Worm (Caenorhabditis elegans) whole organism, L3 larva: Measurements from ENCODE around the gene C07D10.6.

ENCODE experiments used
- R02D3.7 ChIP-seq: fragments of 150-350 bp; optimal IDR thresholded peaks from 2 replicates; lab custom pipeline; 2014; ENCODE audit warnings: missing biosample characterization, missing genetic modification characterization
- ZK546.5 ChIP-seq: sonication (generic microtip); optimal IDR thresholded peaks from 2 replicates; lab custom pipeline; 2017; ENCODE audit warnings: missing biosample characterization, missing genetic modification characterization
- aly-2 ChIP-seq: fragments of 150-350 bp; optimal IDR thresholded peaks from 2 replicates; lab custom pipeline; 2014; ENCODE audit warnings: missing biosample characterization, missing genetic modification characterization
- ama-1 ChIP-seq: fragments of 150-350 bp; optimal IDR thresholded peaks from 2 replicates; lab custom pipeline; 2018
- ceh-16 ChIP-seq: sonication (generic microtip); optimal IDR thresholded peaks from 2 replicates; lab custom pipeline; 2017; ENCODE audit warnings: missing biosample characterization, missing genetic modification characterization
- ceh-28 ChIP-seq: fragments of 150-350 bp; optimal IDR thresholded peaks from 2 replicates; lab custom pipeline; 2014; ENCODE audit warnings: missing biosample characterization, missing genetic modification reagents, missing genetic modification characterization
- ceh-82 ChIP-seq: fragments of 150-350 bp; optimal IDR thresholded peaks from 2 replicates; lab custom pipeline; 2014; ENCODE audit warnings: missing biosample characterization, missing genetic modification characterization
- ceh-9 ChIP-seq: sonication (generic microtip); optimal IDR thresholded peaks from 2 replicates; lab custom pipeline; 2018; ENCODE audit warnings: missing biosample characterization, missing genetic modification characterization
- daf-12 ChIP-seq: fragments of 150-350 bp; optimal IDR thresholded peaks from 2 replicates; lab custom pipeline; 2014; ENCODE audit warnings: missing biosample characterization, missing genetic modification reagents, missing genetic modification characterization
- egl-27 ChIP-seq: sonication (generic microtip); optimal IDR thresholded peaks from 4 replicates; lab custom pipeline; 2017; ENCODE audit warnings: missing biosample characterization, missing genetic modification reagents, missing genetic modification characterization
- egl-5 ChIP-seq: fragments of 150-350 bp; optimal IDR thresholded peaks from 2 replicates; lab custom pipeline; 2017; ENCODE audit warnings: missing biosample characterization, missing genetic modification reagents, missing genetic modification characterization, inconsistent platforms
- elt-1 ChIP-seq: fragments of 150-350 bp; optimal IDR thresholded peaks from 2 replicates; lab custom pipeline; 2014; ENCODE audit warnings: missing biosample characterization, missing genetic modification characterization
- elt-2 ChIP-seq: sonication (generic microtip); optimal IDR thresholded peaks from 2 replicates; lab custom pipeline; 2016; ENCODE audit warnings: missing genetic modification reagents, mild to moderate bottlenecking, missing genetic modification characterization, missing compliant biosample characterization
- elt-3 ChIP-seq, 3 experiments: fragments of 150-350 bp in 1 of 3; sonication (generic microtip) in 2 of 3; optimal IDR thresholded peaks; 2 replicates in 2 of 3; 4 replicates in 1 of 3; lab custom pipeline; 2014 to 2017; ENCODE audit warnings: missing biosample characterization in 3 of 3, missing genetic modification characterization in 3 of 3
- eor-1 ChIP-seq, 2 experiments: fragments of 150-350 bp; optimal IDR thresholded peaks; 2 replicates each; lab custom pipeline; 2014 to 2018; ENCODE audit warnings: missing biosample characterization in 2 of 2, missing genetic modification characterization in 2 of 2
- fkh-10 ChIP-seq: sonication (generic microtip); optimal IDR thresholded peaks from 2 replicates; lab custom pipeline; 2017; ENCODE audit warnings: missing biosample characterization, missing genetic modification reagents, missing genetic modification characterization
- fkh-2 ChIP-seq: fragments of 150-350 bp; optimal IDR thresholded peaks from 2 replicates; lab custom pipeline; 2014; ENCODE audit warnings: missing biosample characterization, missing genetic modification reagents, missing genetic modification characterization
- fos-1 ChIP-seq: fragments of 150-350 bp; optimal IDR thresholded peaks from 2 replicates; lab custom pipeline; 2014; ENCODE audit warnings: missing biosample characterization, missing genetic modification characterization
- hmg-11 ChIP-seq: sonication (generic microtip); optimal IDR thresholded peaks from 2 replicates; lab custom pipeline; 2016; ENCODE audit warnings: missing genetic modification characterization, missing compliant biosample characterization
- jun-1 ChIP-seq: fragments of 150-350 bp; optimal IDR thresholded peaks from 2 replicates; lab custom pipeline; 2014; ENCODE audit warnings: missing biosample characterization, missing genetic modification reagents, missing genetic modification characterization
- lin-15B ChIP-seq: fragments of 150-350 bp; optimal IDR thresholded peaks from 2 replicates; lab custom pipeline; 2014; ENCODE audit warnings: missing biosample characterization, missing genetic modification characterization
- lin-39 ChIP-seq: fragments of 150-350 bp; optimal IDR thresholded peaks from 2 replicates; lab custom pipeline; 2018; ENCODE audit warnings: missing biosample characterization, missing genetic modification reagents, missing genetic modification characterization
- lsy-12 ChIP-seq: sonication (generic microtip); optimal IDR thresholded peaks from 2 replicates; lab custom pipeline; 2016; ENCODE audit warnings: mild to moderate bottlenecking, missing genetic modification characterization, missing compliant biosample characterization
- mdl-1 ChIP-seq: fragments of 150-350 bp; optimal IDR thresholded peaks from 2 replicates; lab custom pipeline; 2014; ENCODE audit warnings: missing biosample characterization, missing genetic modification characterization
- mml-1 ChIP-seq: fragments of 150-350 bp; sonication (generic microtip); optimal IDR thresholded peaks from 3 replicates; lab custom pipeline; 2014; ENCODE audit warnings: missing biosample characterization, missing genetic modification characterization
- nfya-1 ChIP-seq: sonication (generic microtip); optimal IDR thresholded peaks from 2 replicates; lab custom pipeline; 2017; ENCODE audit warnings: missing genetic modification characterization, mild to moderate bottlenecking, missing compliant biosample characterization, antibody characterized with exemption, moderate library complexity; ENCODE audit not compliant: insufficient read depth
- nhr-11 ChIP-seq: fragments of 150-350 bp; optimal IDR thresholded peaks from 2 replicates; lab custom pipeline; 2014; ENCODE audit warnings: missing biosample characterization, missing genetic modification characterization
- nhr-12 ChIP-seq: fragments of 150-350 bp; optimal IDR thresholded peaks from 2 replicates; lab custom pipeline; 2014; ENCODE audit warnings: missing biosample characterization, missing genetic modification characterization
- nhr-23 ChIP-seq: fragments of 150-350 bp; optimal IDR thresholded peaks from 2 replicates; lab custom pipeline; 2014; ENCODE audit warnings: missing biosample characterization, missing genetic modification reagents, missing genetic modification characterization
- nhr-237 ChIP-seq: fragments of 150-350 bp; optimal IDR thresholded peaks from 2 replicates; lab custom pipeline; 2014; ENCODE audit warnings: missing biosample characterization, missing genetic modification characterization
- nhr-25 ChIP-seq: sonication (generic microtip); optimal IDR thresholded peaks from 2 replicates; lab custom pipeline; 2017; ENCODE audit warnings: missing biosample characterization, missing genetic modification characterization
- nhr-28 ChIP-seq: fragments of 150-350 bp; optimal IDR thresholded peaks from 2 replicates; lab custom pipeline; 2014; ENCODE audit warnings: missing biosample characterization, missing genetic modification characterization
- nhr-43 ChIP-seq: sonication (generic microtip); optimal IDR thresholded peaks from 2 replicates; lab custom pipeline; 2016; ENCODE audit warnings: mild to moderate bottlenecking, missing genetic modification characterization, missing compliant biosample characterization; ENCODE audit not compliant: poor library complexity, severe bottlenecking
- nhr-67 ChIP-seq: fragments of 150-350 bp; optimal IDR thresholded peaks from 2 replicates; lab custom pipeline; 2014; ENCODE audit warnings: missing biosample characterization, missing genetic modification characterization
- nhr-76 ChIP-seq: fragments of 150-350 bp; sonication (generic microtip); optimal IDR thresholded peaks from 5 replicates; lab custom pipeline; 2014; ENCODE audit warnings: missing biosample characterization, missing genetic modification characterization
- nhr-77 ChIP-seq: fragments of 150-350 bp; optimal IDR thresholded peaks from 2 replicates; lab custom pipeline; 2014; ENCODE audit warnings: missing biosample characterization, missing genetic modification characterization
- pha-4 ChIP-seq: fragments of 150-350 bp; optimal IDR thresholded peaks from 2 replicates; lab custom pipeline; 2014; ENCODE audit warnings: missing biosample characterization, missing genetic modification reagents, missing genetic modification characterization
- pqm-1 ChIP-seq: fragments of 150-350 bp; optimal IDR thresholded peaks from 2 replicates; lab custom pipeline; 2017; ENCODE audit warnings: missing biosample characterization, missing genetic modification characterization, inconsistent platforms
- sea-2 ChIP-seq: fragments of 150-350 bp; sonication (generic microtip); optimal IDR thresholded peaks from 4 replicates; lab custom pipeline; 2014; ENCODE audit warnings: missing biosample characterization, missing genetic modification reagents, missing genetic modification characterization
- skn-1 ChIP-seq: fragments of 150-350 bp; optimal IDR thresholded peaks from 2 replicates; lab custom pipeline; 2014; ENCODE audit warnings: missing biosample characterization, missing genetic modification characterization
- snpc-4 ChIP-seq: fragments of 150-350 bp; optimal IDR thresholded peaks from 2 replicates; lab custom pipeline; 2014; ENCODE audit warnings: missing biosample characterization, missing genetic modification characterization
- tbx-2 ChIP-seq: sonication (generic microtip); optimal IDR thresholded peaks from 2 replicates; lab custom pipeline; 2016; ENCODE audit warnings: mild to moderate bottlenecking, missing genetic modification characterization, missing compliant biosample characterization
- unc-39 ChIP-seq: sonication (generic microtip); optimal IDR thresholded peaks from 4 replicates; lab custom pipeline; 2017; ENCODE audit warnings: missing biosample characterization, missing genetic modification characterization
- unc-62 ChIP-seq: fragments of 150-350 bp; sonication (generic microtip); optimal IDR thresholded peaks from 4 replicates; lab custom pipeline; 2014; ENCODE audit warnings: missing biosample characterization, missing genetic modification reagents, missing genetic modification characterization
- zag-1 ChIP-seq: fragments of 150-350 bp; optimal IDR thresholded peaks from 2 replicates; lab custom pipeline; 2014; ENCODE audit warnings: missing biosample characterization, missing genetic modification characterization
- ztf-11 ChIP-seq: fragments of 150-350 bp; optimal IDR thresholded peaks from 2 replicates; lab custom pipeline; 2014; ENCODE audit warnings: missing biosample characterization, missing genetic modification characterization
- ztf-4 ChIP-seq: fragments of 150-350 bp; optimal IDR thresholded peaks from 2 replicates; lab custom pipeline; 2014; ENCODE audit warnings: missing biosample characterization, missing genetic modification characterization

The C07D10.6 gene

DNA sequence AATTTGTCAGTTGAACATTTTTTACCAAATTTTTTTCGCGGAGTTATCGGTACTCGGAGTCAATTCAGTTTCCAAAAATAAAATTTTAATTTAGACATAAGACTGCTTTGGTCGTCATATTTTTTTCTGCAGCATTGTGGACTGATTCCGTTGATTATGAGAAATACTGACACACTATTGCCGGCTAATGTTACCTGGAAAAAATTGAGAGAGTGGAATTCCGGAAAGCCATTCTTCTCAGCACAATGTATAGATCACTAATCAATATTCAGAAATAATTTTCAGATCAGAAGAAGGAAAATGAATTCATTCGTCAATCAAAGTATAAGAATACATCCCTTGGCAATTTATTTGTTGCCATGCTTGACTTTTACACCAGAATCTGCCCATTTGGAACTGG lies at the start of gene C07D10.6:
TSS of gene C07D10.6 (plus strand) at position 301 of the 400 bp plus-strand sequence.
- no peak for TF ChIP-seq ama-1 (lab: Kevin White, UChicago)

DNA sequence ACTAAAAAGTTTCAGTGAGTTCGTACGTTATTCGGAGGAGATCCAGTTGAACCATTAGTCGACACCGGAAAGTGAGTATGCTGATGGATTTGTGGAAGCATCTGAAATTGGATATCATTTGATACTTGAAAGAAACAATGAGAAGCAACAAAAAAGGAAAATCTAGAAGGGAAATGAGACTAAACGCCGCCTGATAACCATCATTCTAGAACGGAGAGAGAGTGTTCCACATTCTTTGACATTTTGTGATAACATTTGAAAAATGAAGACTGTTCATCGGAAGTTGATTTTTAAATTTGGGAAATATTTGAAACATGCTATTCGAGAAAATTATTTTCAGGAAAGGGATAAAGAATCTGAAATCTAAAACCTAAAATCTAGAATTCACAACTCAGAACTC lies 47.9 kb upstream of the C07D10.6 start, which contains the start of gene npax-1:
TSS of gene npax-1 (minus strand) at position 101 of the 400 bp plus-strand sequence.
- no peak for TF ChIP-seq elt-3 (tag; optimal IDR thresholded peaks at IDR 0.05; lab: Kevin White, UChicago)

DNA sequence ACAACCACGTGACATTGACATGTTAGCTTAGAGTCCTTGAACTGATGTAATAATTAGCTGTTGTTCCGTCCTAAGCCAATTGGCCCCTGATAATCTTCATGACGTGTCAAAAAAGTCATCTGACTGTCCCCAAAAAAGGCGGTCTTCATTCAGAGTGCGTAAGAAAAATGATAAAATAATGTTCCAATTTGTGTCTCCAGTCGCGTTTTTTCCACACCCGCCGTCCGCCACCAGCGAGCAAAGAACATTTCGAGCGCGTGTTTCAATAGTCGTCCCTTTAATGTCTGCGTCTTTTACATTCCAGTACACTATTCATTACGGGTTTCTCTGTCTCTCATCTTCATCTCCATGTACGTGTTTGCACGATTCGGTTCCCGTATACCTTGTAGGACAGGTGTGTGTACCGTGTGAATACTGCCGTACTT lies 41.6 kb upstream of the C07D10.6 start:
- peak; percentile 95 for TF ChIP-seq pqm-1 (tag; lab: Kevin White, UChicago)
- no peak for TF ChIP-seq unc-39 (tag; lab: Kevin White, UChicago)
- TF ChIP-seq nhr-12 (tag; lab: Kevin White, UChicago) = no peak
- TF ChIP-seq tbx-2 = peak; percentile 75
- TF ChIP-seq nhr-67 (tag; lab: Kevin White, UChicago) = no peak
- TF ChIP-seq ceh-9 (tag; lab: Kevin White, UChicago) = no peak
- TF ChIP-seq ceh-82 (tag; lab: Kevin White, UChicago) = no peak
- no peak for TF ChIP-seq ZK546.5 (tag; lab: Kevin White, UChicago)
- no peak for TF ChIP-seq nhr-28 (tag; lab: Kevin White, UChicago)
- no peak for TF ChIP-seq fkh-10 (GFP tag; lab: Kevin White, UChicago)
- TF ChIP-seq ztf-4 (tag; lab: Kevin White, UChicago) = peak; percentile 53
- TF ChIP-seq elt-3 (tag; optimal IDR thresholded peaks at IDR 0.05; lab: Kevin White, UChicago) = peak in 2 of 3 experiments; percentile 34 to 69
- no peak for TF ChIP-seq nhr-237 (tag; lab: Kevin White, UChicago)
- TF ChIP-seq nfya-1 (tag; lab: Kevin White, UChicago) = peak; percentile 72
- TF ChIP-seq eor-1 (tag; optimal IDR thresholded peaks at IDR 0.05; lab: Kevin White, UChicago) = no peak
- peak; percentile 17 for TF ChIP-seq ama-1 (lab: Kevin White, UChicago)
- TF ChIP-seq fkh-2 = no peak
- TF ChIP-seq nhr-25 (tag; lab: Kevin White, UChicago) = peak; percentile 90
- no peak for TF ChIP-seq aly-2 (tag; lab: Kevin White, UChicago)
- no peak for TF ChIP-seq nhr-11 (tag; lab: Kevin White, UChicago)
- TF ChIP-seq lsy-12 (tag; lab: Kevin White, UChicago) = peak; percentile 66
- no peak for TF ChIP-seq zag-1 (tag; lab: Kevin White, UChicago)
- no peak for TF ChIP-seq unc-62
- TF ChIP-seq nhr-77 (tag; lab: Kevin White, UChicago) = no peak
- no peak for TF ChIP-seq skn-1
- no peak for TF ChIP-seq nhr-76
- TF ChIP-seq ceh-16 (tag; lab: Kevin White, UChicago) = no peak
- TF ChIP-seq lin-15B = peak; percentile 2
- TF ChIP-seq snpc-4 = peak; percentile 37
- peak; percentile 91 for TF ChIP-seq pha-4
- no peak for TF ChIP-seq sea-2 (GFP tag; lab: Kevin White, UChicago)
- peak; percentile 99 for TF ChIP-seq nhr-43 (tag; lab: Kevin White, UChicago)
- TF ChIP-seq daf-12 (tag; lab: Kevin White, UChicago) = no peak
- TF ChIP-seq elt-2 (tag; lab: Kevin White, UChicago) = peak; percentile 94
- TF ChIP-seq nhr-23 (tag; lab: Kevin White, UChicago) = peak; percentile 92
- no peak for TF ChIP-seq mml-1
- peak; percentile 63 for TF ChIP-seq mdl-1 (tag; lab: Kevin White, UChicago)
- TF ChIP-seq lin-39 (tag; lab: Kevin White, UChicago) = peak; percentile 67
- TF ChIP-seq ceh-28 = peak; percentile 67
- no peak for TF ChIP-seq egl-27 (tag; lab: Kevin White, UChicago)
- no peak for TF ChIP-seq egl-5 (tag; lab: Kevin White, UChicago)
- no peak for TF ChIP-seq fos-1 (tag; lab: Kevin White, UChicago)
- peak; percentile 83 for TF ChIP-seq jun-1 (tag; lab: Kevin White, UChicago)
- TF ChIP-seq elt-1 = no peak
- TF ChIP-seq ztf-11 = no peak
- peak; percentile 10 for TF ChIP-seq R02D3.7
- TF ChIP-seq hmg-11 (tag; lab: Kevin White, UChicago) = peak; percentile 61
- TF ChIP-seq, all 47 proteins: peak for 20
